Fruit fly (Drosophila melanogaster) whole organism, embryonic: ENCODE data around the gene ATPsynO.

Source experiments
- Aef1 ChIP-seq: fragments of 200-800 bp; sonication (Bioruptor generic); IDR thresholded peaks from 3 replicates; pipeline ENCODE4 v1.3.6; 2022; ENCODE audit warnings: missing biosample characterization, missing genetic modification characterization
- Atf3 ChIP-seq: fragments of 200-800 bp; sonication (Bioruptor generic); optimal IDR thresholded peaks from 3 replicates; lab custom pipeline; 2016; ENCODE audit warnings: missing biosample characterization, missing genetic modification characterization
- Blimp-1 ChIP-seq: fragments of 200-800 bp; sonication (Bioruptor generic); optimal IDR thresholded peaks from 3 replicates; lab custom pipeline; 2018; ENCODE audit warnings: missing biosample characterization, missing genetic modification characterization, mild to moderate bottlenecking, moderate library complexity, missing genetic modification reagents
- CG10565 ChIP-seq: fragments of 200-800 bp; sonication (Bioruptor generic); optimal IDR thresholded peaks from 3 replicates; lab custom pipeline; 2016; ENCODE audit warnings: missing biosample characterization, mild to moderate bottlenecking, missing genetic modification characterization
- CG11723 ChIP-seq: fragments of 200-800 bp; sonication (Bioruptor generic); optimal IDR thresholded peaks from 2 replicates; lab custom pipeline; 2017; ENCODE audit warnings: missing biosample characterization, mild to moderate bottlenecking, missing genetic modification characterization
- CG12219 ChIP-seq: fragments of 200-800 bp; sonication (Bioruptor generic); optimal IDR thresholded peaks from 3 replicates; lab custom pipeline; 2018; ENCODE audit warnings: missing biosample characterization, mild to moderate bottlenecking, missing genetic modification characterization
- CG13296 ChIP-seq: fragments of 200-800 bp; sonication (Bioruptor generic); optimal IDR thresholded peaks from 3 replicates; lab custom pipeline; 2018; ENCODE audit warnings: missing biosample characterization, mild to moderate bottlenecking, missing genetic modification characterization
- CG13424 ChIP-seq: fragments of 200-800 bp; sonication (Bioruptor generic); optimal IDR thresholded peaks from 2 replicates; lab custom pipeline; 2019; ENCODE audit warnings: missing biosample characterization, mild to moderate bottlenecking, missing genetic modification characterization, moderate library complexity
- CG15073 ChIP-seq: fragments of 200-800 bp; sonication (Bioruptor generic); optimal IDR thresholded peaks from 2 replicates; lab custom pipeline; 2016; ENCODE audit warnings: missing biosample characterization, missing genetic modification characterization
- CG15269 ChIP-seq: fragments of 200-800 bp; sonication (Bioruptor generic); optimal IDR thresholded peaks from 2 replicates; lab custom pipeline; 2018; ENCODE audit warnings: missing biosample characterization, mild to moderate bottlenecking, missing genetic modification characterization, moderate library complexity
- CG1529 ChIP-seq: fragments of 200-800 bp; sonication (Bioruptor generic); optimal IDR thresholded peaks from 3 replicates; lab custom pipeline; 2018; ENCODE audit warnings: missing biosample characterization, missing genetic modification characterization
- CG15601 ChIP-seq: fragments of 200-800 bp; sonication (Bioruptor generic); optimal IDR thresholded peaks from 3 replicates; lab custom pipeline; 2019; ENCODE audit warnings: missing biosample characterization, mild to moderate bottlenecking, missing genetic modification characterization, moderate library complexity
- CG31388 ChIP-seq: fragments of 200-800 bp; sonication (Bioruptor generic); optimal IDR thresholded peaks from 2 replicates; lab custom pipeline; 2016; ENCODE audit warnings: missing biosample characterization, missing genetic modification characterization
- CG32767 ChIP-seq: fragments of 200-800 bp; sonication (Bioruptor generic); IDR thresholded peaks from 2 replicates; pipeline ENCODE4 v1.3.6; 2022; ENCODE audit warnings: missing biosample characterization, missing genetic modification characterization
- CG33213 ChIP-seq: fragments of 200-800 bp; sonication (Bioruptor generic); optimal IDR thresholded peaks from 3 replicates; lab custom pipeline; 2016; ENCODE audit warnings: missing biosample characterization, missing genetic modification characterization
- CG3838 ChIP-seq: fragments of 200-800 bp; sonication (Bioruptor generic); optimal IDR thresholded peaks from 3 replicates; lab custom pipeline; 2016; ENCODE audit warnings: missing biosample characterization, missing genetic modification characterization
- CG4282 ChIP-seq: fragments of 200-800 bp; sonication (Bioruptor generic); optimal IDR thresholded peaks from 2 replicates; lab custom pipeline; 2016; ENCODE audit warnings: missing biosample characterization, missing genetic modification characterization
- CG43689 ChIP-seq: fragments of 200-800 bp; sonication (Bioruptor generic); IDR thresholded peaks from 2 replicates; pipeline ENCODE4 v1.3.6; 2022; ENCODE audit warnings: missing biosample characterization, missing genetic modification characterization
- CG6272 ChIP-seq: fragments of 200-800 bp; sonication (Bioruptor generic); IDR thresholded peaks from 2 replicates; pipeline ENCODE4 v1.3.6; 2022; ENCODE audit warnings: missing biosample characterization, missing genetic modification characterization
- CG6791 ChIP-seq: fragments of 200-800 bp; sonication (Bioruptor generic); IDR thresholded peaks from 3 replicates; pipeline ENCODE4 v1.3.6; 2022; ENCODE audit warnings: missing biosample characterization, missing genetic modification characterization; ENCODE audit not compliant: partially characterized antibody
- CG6854 ChIP-seq: fragments of 200-800 bp; sonication (Bioruptor generic); optimal IDR thresholded peaks from 3 replicates; lab custom pipeline; 2017; ENCODE audit warnings: missing biosample characterization, mild to moderate bottlenecking, missing genetic modification characterization
- CG7556 ChIP-seq: fragments of 200-800 bp; sonication (Bioruptor generic); optimal IDR thresholded peaks from 2 replicates; lab custom pipeline; 2017; ENCODE audit warnings: missing biosample characterization, mild to moderate bottlenecking, missing genetic modification characterization
- CG9932 ChIP-seq: fragments of 200-800 bp; sonication (Bioruptor generic); IDR thresholded peaks from 2 replicates; pipeline ENCODE4 v1.3.6; 2022; ENCODE audit warnings: missing biosample characterization, missing genetic modification characterization
- Dbx ChIP-seq: fragments of 200-800 bp; sonication (Bioruptor generic); IDR thresholded peaks from 3 replicates; pipeline ENCODE4 v1.3.6; 2022; ENCODE audit warnings: missing biosample characterization, missing genetic modification characterization
- Dip2 ChIP-seq: fragments of 200-800 bp; sonication (Bioruptor generic); IDR thresholded peaks from 2 replicates; pipeline ENCODE4 v1.3.6; 2022; ENCODE audit warnings: missing biosample characterization, missing genetic modification characterization
- Dp ChIP-seq: fragments of 200-800 bp; sonication (Bioruptor generic); optimal IDR thresholded peaks from 2 replicates; lab custom pipeline; 2018; ENCODE audit warnings: missing biosample characterization, mild to moderate bottlenecking, missing genetic modification characterization, moderate library complexity
- H2.0 ChIP-seq: fragments of 200-800 bp; sonication (Bioruptor generic); IDR thresholded peaks from 2 replicates; pipeline ENCODE4 v1.3.6; 2022; ENCODE audit warnings: missing biosample characterization, missing genetic modification characterization
- HLH3B ChIP-seq: fragments of 200-800 bp; sonication (Bioruptor generic); IDR thresholded peaks from 2 replicates; pipeline ENCODE4 v1.3.6; 2022; ENCODE audit warnings: missing biosample characterization, missing genetic modification characterization
- Hr3 ChIP-seq: fragments of 200-800 bp; sonication (Bioruptor generic); optimal IDR thresholded peaks from 3 replicates; lab custom pipeline; 2016; ENCODE audit warnings: missing biosample characterization, missing genetic modification characterization
- Hr39 ChIP-seq: fragments of >200 bp; optimal IDR thresholded peaks from 2 replicates; lab custom pipeline; 2017
- Lpt ChIP-seq: fragments of >200 bp; optimal IDR thresholded peaks from 2 replicates; lab custom pipeline; 2018; ENCODE audit warnings: missing biosample characterization, missing genetic modification characterization
- MBD-R2 ChIP-seq: fragments of 200-800 bp; sonication (Bioruptor generic); IDR thresholded peaks from 2 replicates; pipeline ENCODE4 v1.3.6; 2022; ENCODE audit warnings: missing biosample characterization, missing genetic modification characterization
- Med ChIP-seq: fragments of 200-800 bp; sonication (Bioruptor generic); peaks from one replicate; lab custom pipeline; 2016; ENCODE audit warnings: missing biosample characterization, missing genetic modification characterization, mild to moderate bottlenecking, inconsistent platforms, moderate library complexity
- Optix ChIP-seq: fragments of 200-800 bp; sonication (Bioruptor generic); IDR thresholded peaks from 3 replicates; pipeline ENCODE4 v1.3.6; 2022; ENCODE audit warnings: missing biosample characterization, missing genetic modification characterization
- Six4 ChIP-seq: fragments of 200-800 bp; sonication (Bioruptor generic); optimal IDR thresholded peaks from 2 replicates; lab custom pipeline; 2016; ENCODE audit warnings: missing biosample characterization, missing genetic modification characterization
- ase ChIP-seq: fragments of 200-800 bp; sonication (Bioruptor generic); IDR thresholded peaks from 3 replicates; pipeline ENCODE4 v1.3.6; 2022; ENCODE audit warnings: missing biosample characterization, missing genetic modification characterization
- bcd ChIP-seq: fragments of 200-800 bp; sonication (Bioruptor generic); optimal IDR thresholded peaks from 2 replicates; lab custom pipeline; 2017; ENCODE audit warnings: missing biosample characterization, mild to moderate bottlenecking, missing genetic modification characterization
- dimm ChIP-seq: fragments of 200-800 bp; sonication (Bioruptor generic); IDR thresholded peaks from 2 replicates; pipeline ENCODE4 v1.3.6; 2022; ENCODE audit warnings: missing biosample characterization, missing genetic modification characterization
- dpn ChIP-seq, 2 experiments: fragments of 200-800 bp; sonication (Bioruptor generic); optimal IDR thresholded peaks; 3 replicates each; lab custom pipeline; 2016; ENCODE audit warnings: missing biosample characterization in 2 of 2, missing genetic modification characterization in 2 of 2
- emc ChIP-seq: fragments of 200-800 bp; sonication (Bioruptor generic); optimal IDR thresholded peaks from 2 replicates; lab custom pipeline; 2016; ENCODE audit warnings: missing biosample characterization, missing genetic modification characterization
- eve ChIP-seq, 2 experiments: fragments of >200 bp; optimal IDR thresholded peaks; 2 replicates each; lab custom pipeline; 2017; ENCODE audit warnings: missing biosample characterization in 2 of 2, missing genetic modification characterization in 2 of 2
- ftz-f1 ChIP-seq: fragments of 200-800 bp; sonication (Bioruptor generic); optimal IDR thresholded peaks from 2 replicates; lab custom pipeline; 2016; ENCODE audit warnings: missing biosample characterization, missing genetic modification characterization
- ind ChIP-seq: fragments of 200-800 bp; sonication (Bioruptor generic); optimal IDR thresholded peaks from 3 replicates; lab custom pipeline; 2016; ENCODE audit warnings: missing biosample characterization, missing genetic modification characterization
- ken ChIP-seq: fragments of 200-800 bp; sonication (Bioruptor generic); IDR thresholded peaks from 3 replicates; pipeline ENCODE4 v1.3.6; 2022; ENCODE audit warnings: missing biosample characterization, missing genetic modification characterization
- knrl ChIP-seq: fragments of 200-800 bp; sonication (Bioruptor generic); IDR thresholded peaks from 3 replicates; pipeline ENCODE4 v1.3.6; 2022; ENCODE audit warnings: missing biosample characterization, missing genetic modification characterization; ENCODE audit not compliant: partially characterized antibody
- lbe ChIP-seq: fragments of 200-800 bp; sonication (Bioruptor generic); optimal IDR thresholded peaks from 2 replicates; lab custom pipeline; 2016; ENCODE audit warnings: missing biosample characterization, mild to moderate bottlenecking, missing genetic modification characterization
- lov ChIP-seq, 2 experiments: fragments of 200-800 bp in 1 of 2; fragments of >200 bp in 1 of 2; sonication (Bioruptor generic) in 1 of 2; IDR thresholded peaks in 1 of 2; optimal IDR thresholded peaks in 1 of 2; 2 replicates in 1 of 2; 3 replicates in 1 of 2; pipeline versions ENCODE4 v1.3.6 to Lab custom; 2017 to 2022; ENCODE audit warnings: missing biosample characterization in 1 of 2, missing genetic modification characterization in 1 of 2
- seq ChIP-seq: fragments of 200-800 bp; sonication (Bioruptor generic); IDR thresholded peaks from 2 replicates; pipeline ENCODE4 v1.3.6; 2022; ENCODE audit warnings: missing biosample characterization, missing genetic modification characterization
- sim ChIP-seq: fragments of 200-800 bp; sonication (Bioruptor generic); IDR thresholded peaks from 2 replicates; pipeline ENCODE4 v1.3.6; 2022; ENCODE audit warnings: missing biosample characterization, missing genetic modification characterization
- slp2 ChIP-seq: fragments of 200-800 bp; sonication (Bioruptor generic); optimal IDR thresholded peaks from 2 replicates; lab custom pipeline; 2016; ENCODE audit warnings: missing biosample characterization, missing genetic modification characterization
- sqz ChIP-seq: fragments of 200-800 bp; sonication (Bioruptor generic); optimal IDR thresholded peaks from 3 replicates; lab custom pipeline; 2018; ENCODE audit warnings: missing biosample characterization, mild to moderate bottlenecking, missing genetic modification characterization
- tup ChIP-seq: fragments of 200-800 bp; sonication (Bioruptor generic); optimal IDR thresholded peaks from 2 replicates; lab custom pipeline; 2016; ENCODE audit warnings: missing biosample characterization, mild to moderate bottlenecking, missing genetic modification characterization, moderate library complexity

Gene ATPsynO

dm6 chr3R:15265406-15266040, at the start of gene ATPsynO (continued):
- no peak for TF ChIP-seq dimm (GFP tag; lab: Robert Waterston, UW)
- no peak for TF ChIP-seq sim (GFP tag; lab: Robert Waterston, UW)
- peak; percentile 89 for TF ChIP-seq MBD-R2 (GFP tag; lab: Robert Waterston, UW)
- no peak for TF ChIP-seq bcd (GFP tag; lab: Kevin White, UChicago)
- peak; percentile 26 for TF ChIP-seq CG13296 (GFP tag; lab: Kevin White, UChicago)
- no peak for TF ChIP-seq CG1529
- TF ChIP-seq Dip2: no peak
- TF ChIP-seq ase (GFP tag; lab: Robert Waterston, UW): no peak
- peak; percentile 0 for TF ChIP-seq lbe (GFP tag; lab: Kevin White, UChicago)
- no peak for TF ChIP-seq Six4 (GFP tag; lab: Kevin White, UChicago)
- no peak for TF ChIP-seq CG4282 (GFP tag; lab: Kevin White, UChicago)
- TF ChIP-seq CG31388 (GFP tag; lab: Kevin White, UChicago): no peak
- TF ChIP-seq ftz-f1 (GFP tag; lab: Kevin White, UChicago): peak; percentile 36
- TF ChIP-seq HLH3B (GFP tag; lab: Robert Waterston, UW): no peak
- TF ChIP-seq Aef1 (GFP tag; lab: Robert Waterston, UW): no peak
- TF ChIP-seq Atf3 (GFP tag; lab: Kevin White, UChicago): no peak
- no peak for TF ChIP-seq Lpt (GFP tag; lab: Kevin White, UChicago)
- no peak for TF ChIP-seq seq (GFP tag; lab: Robert Waterston, UW)
- TF ChIP-seq H2.0 (GFP tag; lab: Robert Waterston, UW): no peak
- TF ChIP-seq CG33213: peak; percentile 35
- no peak for TF ChIP-seq Blimp-1 (GFP tag; lab: Kevin White, UChicago)
- no peak for TF ChIP-seq CG11723 (GFP tag; lab: Kevin White, UChicago)
- no peak for TF ChIP-seq knrl (GFP tag; lab: Robert Waterston, UW)
- TF ChIP-seq ken (GFP tag; lab: Robert Waterston, UW): no peak
- TF ChIP-seq CG6791 (GFP tag; lab: Robert Waterston, UW): no peak
- no peak for TF ChIP-seq Dbx (GFP tag; lab: Robert Waterston, UW)
- TF ChIP-seq Hr39 (lab: Kevin White, UChicago): no peak
- no peak for TF ChIP-seq emc (GFP tag; lab: Kevin White, UChicago)
- no peak for TF ChIP-seq CG43689 (GFP tag; lab: Robert Waterston, UW)
- TF ChIP-seq CG3838 (GFP tag; lab: Kevin White, UChicago): no peak
- no peak for TF ChIP-seq CG10565 (GFP tag; lab: Kevin White, UChicago)
- TF ChIP-seq slp2 (GFP tag; lab: Kevin White, UChicago): no peak
- TF ChIP-seq CG15601 (tag; lab: Kevin White, UChicago): peak; percentile 28
- TF ChIP-seq CG32767 (GFP tag; lab: Robert Waterston, UW): no peak
- TF ChIP-seq dpn (GFP tag; optimal IDR thresholded peaks at IDR 0.05; lab: Kevin White, UChicago): peak in 1 of 2 experiments; percentile 32
- TF ChIP-seq ind (GFP tag; lab: Kevin White, UChicago): no peak
- no peak for TF ChIP-seq CG12219
- TF ChIP-seq Dp (GFP tag; lab: Kevin White, UChicago): peak; percentile 52
- TF ChIP-seq sqz (GFP tag; lab: Kevin White, UChicago): no peak
- TF ChIP-seq CG15073 (GFP tag; lab: Kevin White, UChicago): no peak
- no peak for TF ChIP-seq Hr3 (GFP tag; lab: Kevin White, UChicago)
- no peak for TF ChIP-seq CG7556 (GFP tag; lab: Kevin White, UChicago)
- peak; percentile 26 for TF ChIP-seq CG13424 (tag; lab: Kevin White, UChicago)
- no peak for TF ChIP-seq lov (optimal IDR thresholded peaks at IDR 0.05; lab: Kevin White, UChicago)
- no peak for TF ChIP-seq lov (GFP tag; IDR thresholded peaks at IDR 0.05; lab: Robert Waterston, UW)
- no peak for TF ChIP-seq eve (GFP tag; optimal IDR thresholded peaks at IDR 0.05; lab: Kevin White, UChicago)
- TF ChIP-seq tup (GFP tag; lab: Kevin White, UChicago): no peak
- no peak for TF ChIP-seq CG6272 (GFP tag; lab: Robert Waterston, UW)
- no peak for TF ChIP-seq Optix
- TF ChIP-seq CG6854 (GFP tag; lab: Kevin White, UChicago): no peak
- TF ChIP-seq CG9932: peak; percentile 22; the same call in 1 of the 2 replicates
- no peak for TF ChIP-seq CG15269 (tag; lab: Kevin White, UChicago)
- peak; percentile 89 for TF ChIP-seq Med (GFP tag; lab: Kevin White, UChicago)
